Worm (Caenorhabditis elegans): ENCODE measurements around the gene Y6G8.5.

- TF ChIP-seq unc-39 (tag; optimal IDR thresholded peaks at IDR 0.05) (no peak), unc-55 (GFP tag; optimal IDR thresholded peaks at IDR 0.05) (no peak), elt-3 (tag; optimal IDR thresholded peaks at IDR 0.05) (no peak), aly-2 (tag; optimal IDR thresholded peaks at IDR 0.05) (no peak)
Observed at ce11 chrV:17598810-17599209, 16.7 kb downstream of the Y6G8.5 start, which contains the start of gene Y6G8.2.
